Worm (Caenorhabditis elegans) whole organism, L3 larva: Measurements from ENCODE around the gene C34B4.2.

Experiments used
- R02D3.7 ChIP-seq: fragments of 150-350 bp; optimal IDR thresholded peaks from 2 replicates; lab custom pipeline; 2014; ENCODE audit warnings: missing biosample characterization, missing genetic modification characterization
- ZK546.5 ChIP-seq: sonication (generic microtip); optimal IDR thresholded peaks from 2 replicates; lab custom pipeline; 2017; ENCODE audit warnings: missing biosample characterization, missing genetic modification characterization
- aly-2 ChIP-seq: fragments of 150-350 bp; optimal IDR thresholded peaks from 2 replicates; lab custom pipeline; 2014; ENCODE audit warnings: missing biosample characterization, missing genetic modification characterization
- ama-1 ChIP-seq: fragments of 150-350 bp; optimal IDR thresholded peaks from 2 replicates; lab custom pipeline; 2018
- ceh-16 ChIP-seq: sonication (generic microtip); optimal IDR thresholded peaks from 2 replicates; lab custom pipeline; 2017; ENCODE audit warnings: missing biosample characterization, missing genetic modification characterization
- ceh-28 ChIP-seq: fragments of 150-350 bp; optimal IDR thresholded peaks from 2 replicates; lab custom pipeline; 2014; ENCODE audit warnings: missing biosample characterization, missing genetic modification reagents, missing genetic modification characterization
- ceh-82 ChIP-seq: fragments of 150-350 bp; optimal IDR thresholded peaks from 2 replicates; lab custom pipeline; 2014; ENCODE audit warnings: missing biosample characterization, missing genetic modification characterization
- ceh-9 ChIP-seq: sonication (generic microtip); optimal IDR thresholded peaks from 2 replicates; lab custom pipeline; 2018; ENCODE audit warnings: missing biosample characterization, missing genetic modification characterization
- daf-12 ChIP-seq: fragments of 150-350 bp; optimal IDR thresholded peaks from 2 replicates; lab custom pipeline; 2014; ENCODE audit warnings: missing biosample characterization, missing genetic modification reagents, missing genetic modification characterization
- egl-27 ChIP-seq: sonication (generic microtip); optimal IDR thresholded peaks from 4 replicates; lab custom pipeline; 2017; ENCODE audit warnings: missing biosample characterization, missing genetic modification reagents, missing genetic modification characterization
- egl-5 ChIP-seq: fragments of 150-350 bp; optimal IDR thresholded peaks from 2 replicates; lab custom pipeline; 2017; ENCODE audit warnings: missing biosample characterization, missing genetic modification reagents, missing genetic modification characterization, inconsistent platforms
- elt-1 ChIP-seq: fragments of 150-350 bp; optimal IDR thresholded peaks from 2 replicates; lab custom pipeline; 2014; ENCODE audit warnings: missing biosample characterization, missing genetic modification characterization
- elt-2 ChIP-seq: sonication (generic microtip); optimal IDR thresholded peaks from 2 replicates; lab custom pipeline; 2016; ENCODE audit warnings: missing genetic modification reagents, mild to moderate bottlenecking, missing genetic modification characterization, missing compliant biosample characterization
- elt-3 ChIP-seq, 3 experiments: fragments of 150-350 bp in 1 of 3; sonication (generic microtip) in 2 of 3; optimal IDR thresholded peaks; 2 replicates in 2 of 3; 4 replicates in 1 of 3; lab custom pipeline; 2014 to 2017; ENCODE audit warnings: missing biosample characterization in 3 of 3, missing genetic modification characterization in 3 of 3
- fkh-10 ChIP-seq: sonication (generic microtip); optimal IDR thresholded peaks from 2 replicates; lab custom pipeline; 2017; ENCODE audit warnings: missing biosample characterization, missing genetic modification reagents, missing genetic modification characterization
- fkh-2 ChIP-seq: fragments of 150-350 bp; optimal IDR thresholded peaks from 2 replicates; lab custom pipeline; 2014; ENCODE audit warnings: missing biosample characterization, missing genetic modification reagents, missing genetic modification characterization
- fos-1 ChIP-seq: fragments of 150-350 bp; optimal IDR thresholded peaks from 2 replicates; lab custom pipeline; 2014; ENCODE audit warnings: missing biosample characterization, missing genetic modification characterization
- hmg-11 ChIP-seq: sonication (generic microtip); optimal IDR thresholded peaks from 2 replicates; lab custom pipeline; 2016; ENCODE audit warnings: missing genetic modification characterization, missing compliant biosample characterization
- jun-1 ChIP-seq: fragments of 150-350 bp; optimal IDR thresholded peaks from 2 replicates; lab custom pipeline; 2014; ENCODE audit warnings: missing biosample characterization, missing genetic modification reagents, missing genetic modification characterization
- lin-15B ChIP-seq: fragments of 150-350 bp; optimal IDR thresholded peaks from 2 replicates; lab custom pipeline; 2014; ENCODE audit warnings: missing biosample characterization, missing genetic modification characterization
- lin-39 ChIP-seq: fragments of 150-350 bp; optimal IDR thresholded peaks from 2 replicates; lab custom pipeline; 2018; ENCODE audit warnings: missing biosample characterization, missing genetic modification reagents, missing genetic modification characterization
- lsy-12 ChIP-seq: sonication (generic microtip); optimal IDR thresholded peaks from 2 replicates; lab custom pipeline; 2016; ENCODE audit warnings: mild to moderate bottlenecking, missing genetic modification characterization, missing compliant biosample characterization
- mdl-1 ChIP-seq: fragments of 150-350 bp; optimal IDR thresholded peaks from 2 replicates; lab custom pipeline; 2014; ENCODE audit warnings: missing biosample characterization, missing genetic modification characterization
- mml-1 ChIP-seq: fragments of 150-350 bp; sonication (generic microtip); optimal IDR thresholded peaks from 3 replicates; lab custom pipeline; 2014; ENCODE audit warnings: missing biosample characterization, missing genetic modification characterization
- nfya-1 ChIP-seq: sonication (generic microtip); optimal IDR thresholded peaks from 2 replicates; lab custom pipeline; 2017; ENCODE audit warnings: missing genetic modification characterization, mild to moderate bottlenecking, missing compliant biosample characterization, antibody characterized with exemption, moderate library complexity; ENCODE audit not compliant: insufficient read depth
- nhr-11 ChIP-seq: fragments of 150-350 bp; optimal IDR thresholded peaks from 2 replicates; lab custom pipeline; 2014; ENCODE audit warnings: missing biosample characterization, missing genetic modification characterization
- nhr-12 ChIP-seq: fragments of 150-350 bp; optimal IDR thresholded peaks from 2 replicates; lab custom pipeline; 2014; ENCODE audit warnings: missing biosample characterization, missing genetic modification characterization
- nhr-23 ChIP-seq: fragments of 150-350 bp; optimal IDR thresholded peaks from 2 replicates; lab custom pipeline; 2014; ENCODE audit warnings: missing biosample characterization, missing genetic modification reagents, missing genetic modification characterization
- nhr-237 ChIP-seq: fragments of 150-350 bp; optimal IDR thresholded peaks from 2 replicates; lab custom pipeline; 2014; ENCODE audit warnings: missing biosample characterization, missing genetic modification characterization
- nhr-25 ChIP-seq: sonication (generic microtip); optimal IDR thresholded peaks from 2 replicates; lab custom pipeline; 2017; ENCODE audit warnings: missing biosample characterization, missing genetic modification characterization
- nhr-28 ChIP-seq: fragments of 150-350 bp; optimal IDR thresholded peaks from 2 replicates; lab custom pipeline; 2014; ENCODE audit warnings: missing biosample characterization, missing genetic modification characterization
- nhr-43 ChIP-seq: sonication (generic microtip); optimal IDR thresholded peaks from 2 replicates; lab custom pipeline; 2016; ENCODE audit warnings: mild to moderate bottlenecking, missing genetic modification characterization, missing compliant biosample characterization; ENCODE audit not compliant: poor library complexity, severe bottlenecking
- nhr-67 ChIP-seq: fragments of 150-350 bp; optimal IDR thresholded peaks from 2 replicates; lab custom pipeline; 2014; ENCODE audit warnings: missing biosample characterization, missing genetic modification characterization
- nhr-76 ChIP-seq: fragments of 150-350 bp; sonication (generic microtip); optimal IDR thresholded peaks from 5 replicates; lab custom pipeline; 2014; ENCODE audit warnings: missing biosample characterization, missing genetic modification characterization
- pha-4 ChIP-seq: fragments of 150-350 bp; optimal IDR thresholded peaks from 2 replicates; lab custom pipeline; 2014; ENCODE audit warnings: missing biosample characterization, missing genetic modification reagents, missing genetic modification characterization
- sea-2 ChIP-seq: fragments of 150-350 bp; sonication (generic microtip); optimal IDR thresholded peaks from 4 replicates; lab custom pipeline; 2014; ENCODE audit warnings: missing biosample characterization, missing genetic modification reagents, missing genetic modification characterization
- skn-1 ChIP-seq: fragments of 150-350 bp; optimal IDR thresholded peaks from 2 replicates; lab custom pipeline; 2014; ENCODE audit warnings: missing biosample characterization, missing genetic modification characterization
- snpc-4 ChIP-seq: fragments of 150-350 bp; optimal IDR thresholded peaks from 2 replicates; lab custom pipeline; 2014; ENCODE audit warnings: missing biosample characterization, missing genetic modification characterization
- tbx-2 ChIP-seq: sonication (generic microtip); optimal IDR thresholded peaks from 2 replicates; lab custom pipeline; 2016; ENCODE audit warnings: mild to moderate bottlenecking, missing genetic modification characterization, missing compliant biosample characterization
- unc-62 ChIP-seq: fragments of 150-350 bp; sonication (generic microtip); optimal IDR thresholded peaks from 4 replicates; lab custom pipeline; 2014; ENCODE audit warnings: missing biosample characterization, missing genetic modification reagents, missing genetic modification characterization
- zag-1 ChIP-seq: fragments of 150-350 bp; optimal IDR thresholded peaks from 2 replicates; lab custom pipeline; 2014; ENCODE audit warnings: missing biosample characterization, missing genetic modification characterization
- ztf-11 ChIP-seq: fragments of 150-350 bp; optimal IDR thresholded peaks from 2 replicates; lab custom pipeline; 2014; ENCODE audit warnings: missing biosample characterization, missing genetic modification characterization
- ztf-4 ChIP-seq: fragments of 150-350 bp; optimal IDR thresholded peaks from 2 replicates; lab custom pipeline; 2014; ENCODE audit warnings: missing biosample characterization, missing genetic modification characterization

C34B4.2 gene

ce11 chrV:13033223-13033622 lies 49.6 kb upstream of the C34B4.2 start, which contains the start of gene W07G4.1:
Gene W07G4.1, plus strand, starts transcription at chrV:13033523.
- TF ChIP-seq jun-1 (tag; lab: Kevin White, UChicago) (no peak), nhr-12 (tag; lab: Kevin White, UChicago) (no peak), fkh-2 (tag; lab: Kevin White, UChicago) (no peak), tbx-2 (tag; lab: Kevin White, UChicago) (no peak), nhr-237 (tag; lab: Kevin White, UChicago) (no peak), ceh-82 (no peak), lin-39 (tag; lab: Kevin White, UChicago) (no peak), lsy-12 (tag; lab: Kevin White, UChicago) (no peak), pha-4 (tag; lab: Kevin White, UChicago) (no peak), ztf-11 (tag; lab: Kevin White, UChicago) (no peak), egl-5 (no peak), nhr-76 (tag; lab: Kevin White, UChicago) (no peak), sea-2 (GFP tag; lab: Kevin White, UChicago) (no peak), skn-1 (no peak), hmg-11 (tag; lab: Kevin White, UChicago) (no peak)

DNA sequence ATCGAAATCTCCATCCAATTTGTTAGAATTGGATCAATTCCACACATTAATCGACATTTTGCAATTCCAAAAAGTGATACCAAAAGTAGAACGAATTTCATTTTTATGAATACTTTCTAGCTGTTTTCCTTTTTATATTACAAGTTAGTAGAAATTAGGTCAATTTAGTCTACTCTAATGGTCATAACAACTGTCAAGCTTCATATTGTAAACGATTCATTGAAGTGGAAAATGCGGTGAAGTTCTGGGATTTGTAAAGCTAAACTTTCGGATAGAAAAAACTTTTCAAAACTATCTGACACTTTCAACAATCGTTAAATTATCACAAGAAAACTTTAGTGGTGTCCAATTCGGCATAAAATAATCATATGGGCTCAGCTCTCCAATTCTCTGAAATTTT lies 48.3 kb upstream of the C34B4.2 start, which contains the start of gene W07G4.7:
Gene W07G4.7 (minus strand): TSS at position 101 of the 400 bp plus-strand sequence.
- no peak for TF ChIP-seq jun-1 (tag; lab: Kevin White, UChicago)
- no peak for TF ChIP-seq sea-2 (GFP tag; lab: Kevin White, UChicago)
- TF ChIP-seq daf-12 (tag; lab: Kevin White, UChicago), result no peak
- no peak for TF ChIP-seq elt-1 (tag; lab: Kevin White, UChicago)
- no peak for TF ChIP-seq nhr-25 (tag; lab: Kevin White, UChicago)
- TF ChIP-seq elt-3 (tag; optimal IDR thresholded peaks at IDR 0.05; lab: Kevin White, UChicago), result no peak
- TF ChIP-seq fkh-2 (tag; lab: Kevin White, UChicago), result no peak
- no peak for TF ChIP-seq ceh-9 (tag; lab: Kevin White, UChicago)
- no peak for TF ChIP-seq lin-39 (tag; lab: Kevin White, UChicago)
- TF ChIP-seq nhr-11, result no peak
- TF ChIP-seq fos-1, result no peak
- TF ChIP-seq mml-1 (tag; lab: Kevin White, UChicago), result no peak
- TF ChIP-seq elt-2 (tag; lab: Kevin White, UChicago), result no peak
- no peak for TF ChIP-seq R02D3.7 (tag; lab: Kevin White, UChicago)
- no peak for TF ChIP-seq nfya-1 (tag; lab: Kevin White, UChicago)
- no peak for TF ChIP-seq nhr-43 (tag; lab: Kevin White, UChicago)
- TF ChIP-seq egl-5, result no peak
- TF ChIP-seq nhr-237 (tag; lab: Kevin White, UChicago), result no peak
- TF ChIP-seq lin-15B (tag; lab: Kevin White, UChicago), result no peak

ce11 chrV:13036466-13036865 lies 46.4 kb upstream of the C34B4.2 start, which contains the start of gene W07G4.2:
Gene W07G4.2, minus strand, starts transcription at chrV:13036566.
- TF ChIP-seq fkh-2 (tag; lab: Kevin White, UChicago), result no peak
- TF ChIP-seq, all 47 proteins: peak for 0

DNA sequence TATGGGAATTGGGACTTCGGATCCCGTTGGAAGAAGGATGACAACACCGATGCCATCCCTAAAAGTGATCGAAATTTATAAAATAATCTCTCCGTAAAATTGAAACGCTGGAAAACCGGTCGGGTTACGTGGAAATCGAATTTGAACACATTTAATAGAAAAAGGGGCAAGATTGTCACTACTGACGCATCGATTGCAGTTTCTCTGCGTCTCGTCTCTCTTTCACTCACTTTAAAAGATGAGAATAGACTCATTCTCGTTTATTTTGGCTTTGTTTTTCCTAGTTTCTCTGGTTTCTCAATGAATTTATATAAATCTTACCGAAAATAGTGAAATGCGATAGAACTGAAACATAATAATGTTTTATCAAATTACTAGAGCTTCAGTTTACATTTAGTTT lies 41.2 kb upstream of the C34B4.2 start, which contains the start of gene scyl-1:
Gene scyl-1 (minus strand): TSS at position 56 of the 400 bp plus-strand sequence.
- TF ChIP-seq elt-2 (tag; lab: Kevin White, UChicago) (peak; percentile 45), nhr-12 (tag; lab: Kevin White, UChicago) (no peak), zag-1 (tag; lab: Kevin White, UChicago) (no peak), nhr-11 (no peak), fkh-2 (tag; lab: Kevin White, UChicago) (no peak), nhr-76 (tag; lab: Kevin White, UChicago) (no peak), ceh-82 (no peak), egl-5 (no peak), jun-1 (tag; lab: Kevin White, UChicago) (peak; percentile 62), mml-1 (tag; lab: Kevin White, UChicago) (no peak), R02D3.7 (tag; lab: Kevin White, UChicago) (peak; percentile 40), ZK546.5 (tag; lab: Kevin White, UChicago) (no peak), pha-4 (tag; lab: Kevin White, UChicago) (peak; percentile 75), elt-1 (tag; lab: Kevin White, UChicago) (peak; percentile 18), lsy-12 (tag; lab: Kevin White, UChicago) (peak; percentile 30), ama-1 (lab: Kevin White, UChicago) (no peak), snpc-4 (peak; percentile 45), ceh-28 (tag; lab: Kevin White, UChicago) (peak; percentile 62), ztf-4 (tag; lab: Kevin White, UChicago) (no peak), ztf-11 (tag; lab: Kevin White, UChicago) (no peak), nhr-23 (tag; lab: Kevin White, UChicago) (peak; percentile 94), aly-2 (no peak), nhr-237 (tag; lab: Kevin White, UChicago) (no peak), nhr-43 (tag; lab: Kevin White, UChicago) (peak; percentile 91), ceh-16 (tag; lab: Kevin White, UChicago) (no peak), hmg-11 (tag; lab: Kevin White, UChicago) (peak; percentile 87), tbx-2 (tag; lab: Kevin White, UChicago) (peak; percentile 48), mdl-1 (tag; lab: Kevin White, UChicago) (no peak), nfya-1 (tag; lab: Kevin White, UChicago) (peak; percentile 74), nhr-28 (tag; lab: Kevin White, UChicago) (no peak), fkh-10 (GFP tag; lab: Kevin White, UChicago) (no peak), ceh-9 (tag; lab: Kevin White, UChicago) (no peak), nhr-67 (tag; lab: Kevin White, UChicago) (no peak), lin-39 (tag; lab: Kevin White, UChicago) (peak; percentile 26), unc-62 (GFP tag; lab: Kevin White, UChicago) (no peak), egl-27 (peak; percentile 13)
